Worm (Caenorhabditis elegans) whole organism, midembryonic: ENCODE data around the gene spin-4.

Experiments
- T22C8.4 ChIP-seq: fragments of 200-800 bp; sonication (Bioruptor generic); IDR thresholded peaks from 2 replicates; pipeline ENCODE4 v1.3.6; 2022; ENCODE audit warnings: missing genetic modification characterization, missing compliant biosample characterization
- cog-1 ChIP-seq: sonication (generic microtip); optimal IDR thresholded peaks from 2 replicates; lab custom pipeline; 2016; ENCODE audit warnings: missing genetic modification characterization, missing compliant biosample characterization
- flt-1 ChIP-seq: fragments of 200-800 bp; sonication (Bioruptor generic); IDR thresholded peaks from 2 replicates; pipeline ENCODE4 v1.3.6; 2022; ENCODE audit warnings: missing genetic modification characterization, missing compliant biosample characterization
- klf-2 ChIP-seq: fragments of 200-800 bp; sonication (Bioruptor generic); conservative IDR thresholded peaks from 2 replicates; pipeline ENCODE4 v1.3.6; 2022; ENCODE audit warnings: missing genetic modification reagents, missing genetic modification characterization, missing compliant biosample characterization
- med-1 ChIP-seq: sonication (generic microtip); optimal IDR thresholded peaks from 2 replicates; lab custom pipeline; 2017; ENCODE audit warnings: missing genetic modification characterization, mild to moderate bottlenecking, missing compliant biosample characterization, antibody characterized with exemption, missing genetic modification reagents; ENCODE audit not compliant: insufficient read depth
- ref-1 ChIP-seq: fragments of 200-800 bp; sonication (Bioruptor generic); conservative IDR thresholded peaks from 2 replicates; pipeline ENCODE4 v1.3.6; 2022; ENCODE audit warnings: missing genetic modification reagents, missing genetic modification characterization, missing compliant biosample characterization
- tab-1 ChIP-seq: fragments of 200-800 bp; sonication (Bioruptor generic); IDR thresholded peaks from 2 replicates; pipeline ENCODE4 v1.3.6; 2022; ENCODE audit warnings: missing genetic modification characterization, missing compliant biosample characterization
- ztf-23 ChIP-seq: fragments of 200-800 bp; sonication (Bioruptor generic); IDR thresholded peaks from 2 replicates; pipeline ENCODE4 v1.3.6; 2022; ENCODE audit warnings: missing genetic modification reagents, missing genetic modification characterization, missing compliant biosample characterization
- ztf-29 ChIP-seq: fragments of 200-800 bp; sonication (Bioruptor generic); IDR thresholded peaks from 2 replicates; pipeline ENCODE4 v1.3.6; 2022; ENCODE audit warnings: missing genetic modification reagents, missing genetic modification characterization, missing compliant biosample characterization

spin-4 gene

DNA sequence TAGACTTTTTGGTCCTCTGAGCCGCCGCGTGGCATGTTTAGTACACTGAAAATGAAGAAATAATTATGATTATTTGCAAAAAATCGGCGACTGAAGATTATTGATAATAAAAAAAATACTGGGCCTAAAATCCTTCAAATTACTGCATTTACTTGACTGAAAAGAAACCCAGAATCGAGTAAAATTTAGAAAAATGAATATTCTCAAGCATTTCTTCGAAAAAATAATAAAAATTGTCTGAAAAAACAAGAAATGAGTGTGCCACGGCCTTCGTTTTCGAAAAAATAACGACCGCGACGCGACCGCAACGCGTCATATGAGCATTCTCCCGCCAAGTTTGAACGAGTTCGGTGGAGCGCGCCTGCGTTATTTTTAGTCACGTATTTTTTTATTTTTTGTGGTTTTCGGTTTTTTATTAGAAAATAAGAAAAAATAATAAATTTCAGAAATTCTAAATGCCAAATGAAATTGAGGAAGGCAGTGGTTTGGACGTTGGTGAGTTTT lies at the start of gene spin-4, which contains the start of gene rsp-3:
TSS of gene spin-4 (plus strand) at position 447 of the 504 bp plus-strand sequence.
TSS of gene rsp-3 (minus strand) at position 51 of the 504 bp plus-strand sequence.
- peak; percentile 42 for TF ChIP-seq cog-1
- TF ChIP-seq klf-2 (GFP tag; lab: Robert Waterston, UW): no peak

DNA sequence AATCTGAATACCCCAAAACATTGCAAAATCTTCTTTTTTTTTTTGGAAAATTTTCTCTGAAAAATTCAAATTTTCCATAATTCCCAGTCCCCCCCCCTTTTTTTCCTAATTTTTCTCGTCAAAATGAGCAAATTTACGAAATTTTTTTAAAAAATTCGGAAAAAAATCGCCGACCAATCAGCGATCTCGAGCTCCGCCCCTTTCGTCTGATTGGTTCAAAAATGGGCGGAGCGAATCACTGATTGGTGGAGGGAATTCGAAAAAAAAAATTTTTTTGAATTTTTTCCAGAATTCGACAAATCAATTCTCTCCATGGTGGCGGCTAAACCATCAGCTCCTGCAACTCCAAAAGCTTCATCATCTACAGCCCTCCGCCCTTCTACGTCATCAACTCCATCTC lies 49.5 kb upstream of the spin-4 start:
- TF ChIP-seq ztf-29 (GFP tag; lab: Robert Waterston, UW): no peak
- TF ChIP-seq flt-1 (GFP tag; lab: Robert Waterston, UW): no peak
- TF ChIP-seq cog-1: no peak
- no peak for TF ChIP-seq med-1 (GFP tag; lab: Kevin White, UChicago)
- TF ChIP-seq tab-1 (GFP tag; lab: Robert Waterston, UW): no peak
- no peak for TF ChIP-seq T22C8.4 (GFP tag; lab: Robert Waterston, UW)
- TF ChIP-seq ref-1 (GFP tag; lab: Robert Waterston, UW): no peak
- no peak for TF ChIP-seq ztf-23 (GFP tag; lab: Robert Waterston, UW)

DNA sequence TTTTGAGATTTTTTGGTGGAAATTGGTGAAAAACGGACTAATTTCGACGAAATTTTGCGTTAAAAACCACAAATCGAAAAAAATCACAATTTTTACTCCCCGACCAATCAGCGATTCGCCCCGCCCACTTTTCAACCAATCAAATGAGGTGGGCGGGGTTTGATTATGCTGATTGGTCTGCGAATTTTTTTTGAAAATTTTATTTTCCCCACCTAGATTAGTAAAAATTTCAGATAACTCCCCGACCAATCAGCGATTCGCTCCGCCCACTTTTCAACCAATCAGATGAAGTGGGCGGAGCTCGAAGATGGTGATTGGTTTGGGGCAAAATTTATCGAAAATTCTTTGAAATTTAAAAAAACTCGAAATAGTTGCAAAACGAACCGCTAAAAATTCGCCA lies 48.9 kb upstream of the spin-4 start:
- TF ChIP-seq ztf-29 (GFP tag; lab: Robert Waterston, UW) (no peak), klf-2 (GFP tag; lab: Robert Waterston, UW) (no peak), med-1 (GFP tag; lab: Kevin White, UChicago) (no peak), ztf-23 (GFP tag; lab: Robert Waterston, UW) (no peak), tab-1 (GFP tag; lab: Robert Waterston, UW) (no peak), cog-1 (no peak), T22C8.4 (GFP tag; lab: Robert Waterston, UW) (no peak), flt-1 (GFP tag; lab: Robert Waterston, UW) (no peak), ref-1 (GFP tag; lab: Robert Waterston, UW) (no peak)

DNA sequence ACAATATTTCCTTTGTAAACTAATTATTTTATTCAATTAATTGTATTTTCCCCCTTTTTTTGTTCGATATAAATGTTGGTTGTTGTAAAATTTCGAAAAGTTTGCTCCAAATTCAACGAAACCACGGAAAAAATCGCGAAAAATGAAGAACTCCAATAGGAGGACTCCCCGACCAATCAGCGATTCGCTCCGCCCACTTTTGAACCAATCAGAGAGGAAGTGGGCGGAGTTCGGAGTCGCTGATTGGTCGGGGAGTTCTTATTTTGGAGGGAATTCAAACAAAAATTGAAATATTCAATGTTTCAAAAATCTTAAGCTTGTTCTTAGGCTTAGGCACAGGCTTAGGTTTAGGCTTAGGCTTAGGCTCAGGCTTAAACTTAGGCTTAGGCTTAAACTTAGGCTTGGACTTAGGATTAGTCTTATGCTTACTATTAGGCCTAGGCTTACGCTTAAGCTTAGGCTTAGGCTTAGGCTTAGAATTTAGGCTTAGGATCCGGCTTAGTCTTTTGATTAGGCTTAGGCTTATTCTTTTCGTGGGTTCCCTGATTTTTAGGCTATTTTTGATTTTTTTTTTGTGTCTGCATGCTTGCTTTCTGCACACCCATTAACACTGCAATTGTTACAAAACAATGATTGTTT lies 47.6 kb upstream of the spin-4 start:
- TF ChIP-seq cog-1: no peak
- no peak for TF ChIP-seq ztf-29 (GFP tag; lab: Robert Waterston, UW)
- no peak for TF ChIP-seq ref-1 (GFP tag; lab: Robert Waterston, UW)
- no peak for TF ChIP-seq klf-2 (GFP tag; lab: Robert Waterston, UW)
- TF ChIP-seq tab-1 (GFP tag; lab: Robert Waterston, UW): no peak
- no peak for TF ChIP-seq T22C8.4 (GFP tag; lab: Robert Waterston, UW)
- no peak for TF ChIP-seq med-1 (GFP tag; lab: Kevin White, UChicago)
- no peak for TF ChIP-seq ztf-23 (GFP tag; lab: Robert Waterston, UW)
- TF ChIP-seq flt-1 (GFP tag; lab: Robert Waterston, UW): no peak

DNA sequence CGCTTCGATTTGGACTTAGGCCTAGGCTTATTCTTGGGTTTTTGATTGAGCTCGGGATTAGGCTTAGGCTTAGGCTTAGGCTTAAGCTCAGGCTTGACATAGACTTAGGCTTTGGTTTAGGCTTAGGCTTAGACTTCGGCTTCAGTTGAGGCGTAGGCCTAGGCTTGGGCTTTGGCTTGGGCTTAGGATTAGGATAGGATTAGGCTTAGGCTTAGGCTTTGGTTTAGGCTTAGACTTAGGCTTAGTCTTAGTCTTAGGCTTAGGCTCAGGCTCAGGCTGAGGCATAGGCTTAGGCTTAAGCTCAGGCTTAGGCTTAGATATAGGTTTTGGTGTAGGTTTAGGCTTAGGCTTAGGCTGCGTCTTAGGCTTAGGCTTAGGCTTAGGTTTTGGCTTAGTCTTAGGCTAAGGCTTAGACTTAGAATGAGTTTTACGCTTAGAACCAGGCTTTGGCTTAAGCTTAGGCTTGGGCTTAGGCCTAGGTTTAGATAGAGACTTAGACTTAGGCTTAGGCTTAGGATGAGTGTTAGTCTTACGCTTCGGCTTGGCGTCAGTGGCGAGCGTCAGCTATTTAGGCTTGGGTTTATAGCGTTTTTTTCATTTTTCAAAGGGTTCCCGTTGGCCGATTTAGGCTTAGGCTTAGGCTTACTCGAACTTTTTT lies 45.5 kb upstream of the spin-4 start:
- no peak for TF ChIP-seq ref-1 (GFP tag; lab: Robert Waterston, UW)
- TF ChIP-seq flt-1 (GFP tag; lab: Robert Waterston, UW): no peak
- TF ChIP-seq med-1 (GFP tag; lab: Kevin White, UChicago): no peak
- no peak for TF ChIP-seq T22C8.4 (GFP tag; lab: Robert Waterston, UW)
- no peak for TF ChIP-seq ztf-29 (GFP tag; lab: Robert Waterston, UW)
- no peak for TF ChIP-seq tab-1 (GFP tag; lab: Robert Waterston, UW)
- no peak for TF ChIP-seq cog-1
- no peak for TF ChIP-seq klf-2 (GFP tag; lab: Robert Waterston, UW)
- TF ChIP-seq ztf-23 (GFP tag; lab: Robert Waterston, UW): no peak

DNA sequence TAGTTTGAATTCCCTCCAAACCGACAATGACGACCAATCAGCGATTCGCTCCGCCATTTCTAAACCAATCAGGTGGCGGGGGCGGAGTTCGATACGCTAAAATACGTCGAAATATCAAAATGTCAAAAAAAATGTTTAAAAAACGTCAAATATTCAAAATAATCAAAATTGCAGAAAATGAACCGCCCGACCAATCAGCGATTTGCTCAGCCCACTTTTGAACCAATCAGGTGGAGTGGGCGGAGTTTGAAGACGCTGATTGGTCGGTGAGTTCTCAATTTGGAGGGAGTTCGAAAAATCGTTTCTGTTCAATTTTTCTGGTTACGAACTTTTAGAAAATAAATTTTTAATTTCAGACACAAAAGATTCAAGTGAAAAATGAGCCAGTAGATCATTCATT lies 43.4 kb upstream of the spin-4 start:
- no peak for TF ChIP-seq ztf-29 (GFP tag; lab: Robert Waterston, UW)

DNA sequence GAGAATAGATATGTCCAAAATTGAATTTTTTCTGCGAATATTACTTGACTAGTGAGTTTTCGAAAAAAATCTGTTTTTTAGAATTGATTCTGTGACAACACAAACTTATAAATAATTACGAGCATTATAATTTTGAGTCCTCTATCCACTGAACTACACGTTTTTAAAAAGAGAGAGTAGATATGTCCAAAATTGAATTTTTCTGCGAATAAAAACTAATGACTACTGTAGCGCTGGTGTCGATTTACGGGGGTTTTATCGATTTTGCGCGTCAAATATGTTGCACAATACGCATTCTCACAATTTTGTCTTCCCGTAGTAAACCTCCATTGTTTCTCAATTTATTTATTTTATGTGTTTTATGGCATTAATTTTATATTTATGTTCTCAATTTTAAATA lies 36.2 kb upstream of the spin-4 start:
- TF ChIP-seq tab-1 (GFP tag; lab: Robert Waterston, UW) (no peak), flt-1 (GFP tag; lab: Robert Waterston, UW) (no peak)

DNA sequence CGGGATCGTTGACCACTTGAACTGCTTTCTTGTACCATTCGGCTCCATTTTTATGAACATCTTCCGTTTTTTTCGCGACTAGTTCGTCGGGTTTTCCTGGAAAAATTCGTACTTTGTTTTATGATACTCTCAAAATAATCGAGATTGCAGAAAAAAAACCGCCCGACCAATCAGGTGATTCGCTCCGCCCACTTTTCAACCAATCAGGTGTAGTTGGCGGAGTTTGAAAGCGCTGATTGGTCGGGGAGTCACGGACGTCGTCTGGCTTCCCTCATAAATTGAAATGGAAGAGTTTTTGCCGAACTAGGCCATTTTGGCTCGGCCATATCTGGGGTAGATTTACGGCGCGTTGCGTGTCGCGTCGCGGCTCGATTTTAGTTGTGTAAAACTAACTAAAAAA lies 35.5 kb upstream of the spin-4 start:
- no peak for TF ChIP-seq ztf-29 (GFP tag; lab: Robert Waterston, UW)
- no peak for TF ChIP-seq cog-1
- no peak for TF ChIP-seq tab-1 (GFP tag; lab: Robert Waterston, UW)

DNA sequence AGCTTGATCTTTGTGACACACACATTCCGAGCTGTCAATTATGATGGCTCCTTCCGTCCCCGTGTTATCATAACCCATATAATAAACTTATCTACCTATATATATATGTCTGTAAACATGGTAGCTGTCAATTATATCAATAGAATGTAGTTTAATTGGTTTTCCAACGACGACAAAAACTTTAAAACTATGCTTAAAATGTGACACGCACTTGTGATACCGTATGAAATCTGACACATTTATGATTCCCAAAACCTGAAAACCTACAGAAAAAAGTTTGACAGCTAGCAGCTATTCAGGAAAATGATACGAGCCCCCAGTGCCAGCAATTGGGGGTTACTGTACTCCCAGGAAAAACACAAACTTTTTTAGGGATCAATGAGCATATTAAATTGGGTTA lies 29.5 kb upstream of the spin-4 start:
- TF ChIP-seq tab-1 (GFP tag; lab: Robert Waterston, UW): no peak
- TF ChIP-seq ref-1 (GFP tag; lab: Robert Waterston, UW): no peak
- no peak for TF ChIP-seq ztf-29 (GFP tag; lab: Robert Waterston, UW)

DNA sequence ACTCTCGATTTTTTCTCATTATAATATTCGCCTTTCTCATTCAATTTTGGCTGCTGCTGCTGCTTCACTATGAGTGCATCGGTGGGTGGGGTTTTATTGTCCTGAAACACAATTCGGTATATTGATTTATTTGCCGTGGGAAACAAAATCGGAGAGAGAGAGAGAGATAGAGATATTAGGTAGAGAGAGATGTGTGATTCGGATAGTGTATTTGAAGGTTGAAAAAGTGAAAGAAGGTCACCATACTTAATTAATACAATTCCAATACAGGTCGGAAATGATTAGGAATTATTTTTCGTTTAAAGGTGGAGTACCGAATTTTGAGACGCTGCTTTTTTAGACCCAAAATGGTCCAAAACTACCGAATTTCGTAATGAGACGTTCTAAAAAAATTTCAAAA lies 25.9 kb upstream of the spin-4 start, which contains the start of gene tpst-1:
TSS of gene tpst-1 (minus strand) at position 101 of the 400 bp plus-strand sequence.
- TF ChIP-seq ref-1 (GFP tag; lab: Robert Waterston, UW) (no peak), flt-1 (GFP tag; lab: Robert Waterston, UW) (no peak), cog-1 (no peak), med-1 (GFP tag; lab: Kevin White, UChicago) (no peak), klf-2 (GFP tag; lab: Robert Waterston, UW) (no peak), ztf-23 (GFP tag; lab: Robert Waterston, UW) (no peak), tab-1 (GFP tag; lab: Robert Waterston, UW) (no peak), T22C8.4 (GFP tag; lab: Robert Waterston, UW) (no peak), ztf-29 (GFP tag; lab: Robert Waterston, UW) (no peak)
